Fruit fly (Drosophila melanogaster) Kc167 (cell line): ENCODE results near the gene CG32809.

Experiments
- Myc ChIP-seq: fragments of >200 bp; optimal IDR thresholded peaks from 2 replicates; lab custom pipeline; 2017; ENCODE audit warnings: missing external identifiers
- Sin3A ChIP-seq: fragments of >200 bp; optimal IDR thresholded peaks from 2 replicates; lab custom pipeline; 2018; ENCODE audit warnings: missing external identifiers
- h ChIP-seq: fragments of >200 bp; optimal IDR thresholded peaks from 3 replicates; lab custom pipeline; 2018; ENCODE audit warnings: missing external identifiers
- insv ChIP-seq: fragments of >200 bp; optimal IDR thresholded peaks from 3 replicates; lab custom pipeline; 2018; ENCODE audit warnings: missing external identifiers
- psq ChIP-seq: fragments of >200 bp; optimal IDR thresholded peaks from 2 replicates; lab custom pipeline; 2017; ENCODE audit warnings: missing external identifiers
- ttk ChIP-seq: sonication (Bioruptor generic); optimal IDR thresholded peaks from 2 replicates; lab custom pipeline; 2017; ENCODE audit warnings: missing external identifiers

CG32809 gene

dm6 chrX:1692553-1692952 lies at the start of gene CG32809:
TSS of gene CG32809 (minus strand) at chrX:1692768.
- TF ChIP-seq Sin3A (no peak), h (lab: Kevin White, UChicago) (no peak), ttk (no peak), Myc (lab: Kevin White, UChicago) (no peak)

dm6 chrX:1735083-1735482 lies 42.5 kb upstream of the CG32809 start:
- no peak for TF ChIP-seq Sin3A
- no peak for TF ChIP-seq psq (lab: Kevin White, UChicago)
- TF ChIP-seq insv (lab: Kevin White, UChicago): no peak
- no peak for TF ChIP-seq h (lab: Kevin White, UChicago)
- TF ChIP-seq ttk: no peak
- TF ChIP-seq Myc (lab: Kevin White, UChicago): no peak

- no peak for TF ChIP-seq Myc (lab: Kevin White, UChicago)
- no peak for TF ChIP-seq psq (lab: Kevin White, UChicago)
- TF ChIP-seq Sin3A: no peak
- TF ChIP-seq ttk: no peak
- TF ChIP-seq insv (lab: Kevin White, UChicago): no peak
- TF ChIP-seq h (lab: Kevin White, UChicago): no peak
Observed at dm6 chrX:1714874-1715273, 22.3 kb upstream of the CG32809 start.

- no peak for TF ChIP-seq insv (lab: Kevin White, UChicago)
- no peak for TF ChIP-seq Myc (lab: Kevin White, UChicago)
- no peak for TF ChIP-seq ttk
- no peak for TF ChIP-seq h (lab: Kevin White, UChicago)
- TF ChIP-seq Sin3A: no peak
- TF ChIP-seq psq (lab: Kevin White, UChicago): no peak
Observed at dm6 chrX:1710082-1710481, 17.5 kb upstream of the CG32809 start, which contains the start of gene CG3795. TSS of gene CG3795 (minus strand) at chrX:1710182.

- TF ChIP-seq Sin3A: no peak
- TF ChIP-seq Myc (lab: Kevin White, UChicago): no peak
- TF ChIP-seq psq (lab: Kevin White, UChicago): no peak
- no peak for TF ChIP-seq h (lab: Kevin White, UChicago)
- TF ChIP-seq ttk: no peak
- TF ChIP-seq insv (lab: Kevin White, UChicago): no peak
Observed at dm6 chrX:1705929-1706328, 13.4 kb upstream of the CG32809 start.

dm6 chrX:1695529-1696410 lies 3.2 kb upstream of the CG32809 start, which contains the start of gene a6:
TSS of gene a6 (minus strand) at chrX:1695889.
- no peak for TF ChIP-seq insv (lab: Kevin White, UChicago)

dm6 chrX:1691475-1691874 lies 1.1 kb downstream of the CG32809 start:
- no peak for TF ChIP-seq insv (lab: Kevin White, UChicago)
- no peak for TF ChIP-seq ttk
- TF ChIP-seq Sin3A: no peak
- no peak for TF ChIP-seq Myc (lab: Kevin White, UChicago)

dm6 chrX:1686305-1686704 lies 6.3 kb downstream of the CG32809 start, which contains the start of gene b6:
TSS of gene b6 (plus strand) at chrX:1686624.
- TF ChIP-seq h (lab: Kevin White, UChicago) (no peak), Sin3A (no peak), Myc (lab: Kevin White, UChicago) (no peak), insv (lab: Kevin White, UChicago) (no peak), psq (lab: Kevin White, UChicago) (no peak), ttk (no peak)

- TF ChIP-seq insv (lab: Kevin White, UChicago): no peak
- no peak for TF ChIP-seq h (lab: Kevin White, UChicago)
- TF ChIP-seq Sin3A: no peak
- no peak for TF ChIP-seq psq (lab: Kevin White, UChicago)
- no peak for TF ChIP-seq ttk
- TF ChIP-seq Myc (lab: Kevin White, UChicago): no peak
Observed at dm6 chrX:1681266-1681665, 11.3 kb downstream of the CG32809 start, which contains the start of gene CG14797. TSS of gene CG14797 (plus strand) at chrX:1681566.

dm6 chrX:1669840-1670239 lies 22.7 kb downstream of the CG32809 start:
- TF ChIP-seq Myc (lab: Kevin White, UChicago) (no peak), Sin3A (no peak)

- no peak for TF ChIP-seq h (lab: Kevin White, UChicago)
- TF ChIP-seq Myc (lab: Kevin White, UChicago): no peak
- no peak for TF ChIP-seq psq (lab: Kevin White, UChicago)
- TF ChIP-seq insv (lab: Kevin White, UChicago): no peak
- no peak for TF ChIP-seq Sin3A
- no peak for TF ChIP-seq ttk
Observed at dm6 chrX:1669214-1669613, 23.4 kb downstream of the CG32809 start, which contains the start of the genes CG3740 and hfw. TSS of gene CG3740 (minus strand) at chrX:1669297. TSS of gene hfw (plus strand) at chrX:1669570.

dm6 chrX:1668688-1669087 lies 23.9 kb downstream of the CG32809 start, which contains the start of gene Mur2B:
TSS of gene Mur2B (minus strand) at chrX:1668788.
- TF ChIP-seq psq (lab: Kevin White, UChicago): no peak
- TF ChIP-seq insv (lab: Kevin White, UChicago): no peak
- no peak for TF ChIP-seq ttk
- TF ChIP-seq Myc (lab: Kevin White, UChicago): no peak
- no peak for TF ChIP-seq Sin3A
- TF ChIP-seq h (lab: Kevin White, UChicago): no peak

- no peak for TF ChIP-seq Myc (lab: Kevin White, UChicago)
- TF ChIP-seq h (lab: Kevin White, UChicago): no peak
- no peak for TF ChIP-seq insv (lab: Kevin White, UChicago)
- TF ChIP-seq ttk: no peak
- no peak for TF ChIP-seq psq (lab: Kevin White, UChicago)
- no peak for TF ChIP-seq Sin3A
Observed at dm6 chrX:1664836-1665235, 27.7 kb downstream of the CG32809 start, which contains the start of gene dor. TSS of gene dor (plus strand) at chrX:1665052.
